Fruit fly (Drosophila melanogaster) whole organism, wandering third instar larva: ENCODE data around the gene CG13694.
A peak's percentile ranks its signal among the peaks of the same experiment; 100 is the strongest.

Source experiments
- Abd-B ChIP-seq: fragments of >200 bp; optimal IDR thresholded peaks from 2 replicates; lab custom pipeline; 2017; ENCODE audit warnings: missing biosample characterization, missing genetic modification characterization
- CG32264 ChIP-seq: fragments of 200-800 bp; sonication (Bioruptor generic); optimal IDR thresholded peaks from 2 replicates; lab custom pipeline; 2016; ENCODE audit warnings: missing biosample characterization, missing genetic modification characterization
- CG9705 ChIP-seq: fragments of 200-800 bp; sonication (Bioruptor generic); optimal IDR thresholded peaks from 2 replicates; lab custom pipeline; 2018; ENCODE audit warnings: missing biosample characterization, mild to moderate bottlenecking, missing genetic modification characterization
- CrebA ChIP-seq: fragments of 200-800 bp; sonication (Bioruptor generic); optimal IDR thresholded peaks from 2 replicates; lab custom pipeline; 2016; ENCODE audit warnings: missing biosample characterization, mild to moderate bottlenecking, missing genetic modification characterization, borderline replicate concordance
- Dfd ChIP-seq: fragments of >200 bp; optimal IDR thresholded peaks from 2 replicates; lab custom pipeline; 2017; ENCODE audit warnings: missing biosample characterization, missing genetic modification characterization
- Dif ChIP-seq: fragments of 200-275, 200-300 bp; sonication (Bioruptor generic); optimal IDR thresholded peaks from 2 replicates; lab custom pipeline; 2018; ENCODE audit warnings: missing biosample characterization, missing genetic modification characterization; ENCODE audit not compliant: partially characterized antibody
- GATAd ChIP-seq: sonication (Bioruptor generic); optimal IDR thresholded peaks from 2 replicates; lab custom pipeline; 2016; ENCODE audit warnings: missing biosample characterization, missing genetic modification characterization
- HLH106 ChIP-seq: fragments of 200-800 bp; optimal IDR thresholded peaks from 3 replicates; lab custom pipeline; 2019; ENCODE audit warnings: missing biosample characterization, mild to moderate bottlenecking, missing genetic modification characterization, moderate library complexity
- Hnf4 ChIP-seq: fragments of 200-800 bp; sonication (Bioruptor generic); optimal IDR thresholded peaks from 2 replicates; lab custom pipeline; 2016; ENCODE audit warnings: missing biosample characterization, mild to moderate bottlenecking, missing genetic modification characterization
- Hr78 ChIP-seq: fragments of >200 bp; optimal IDR thresholded peaks from 2 replicates; lab custom pipeline; 2017; ENCODE audit warnings: missing biosample characterization, missing genetic modification characterization
- Hr83 ChIP-seq: fragments of 200-300 bp; sonication (Bioruptor generic); optimal IDR thresholded peaks from 2 replicates; lab custom pipeline; 2016; ENCODE audit warnings: missing biosample characterization, mild to moderate bottlenecking, missing genetic modification characterization, moderate library complexity; ENCODE audit not compliant: poor library complexity, severe bottlenecking
- Jra ChIP-seq: sonication (Bioruptor generic); optimal IDR thresholded peaks from 2 replicates; lab custom pipeline; 2016; ENCODE audit warnings: missing biosample characterization, missing genetic modification characterization
- Mio ChIP-seq: sonication (Bioruptor generic); optimal IDR thresholded peaks from 2 replicates; lab custom pipeline; 2016; ENCODE audit warnings: missing biosample characterization, missing genetic modification characterization
- Myc ChIP-seq: fragments of >200 bp; optimal IDR thresholded peaks from 2 replicates; lab custom pipeline; 2017
- N ChIP-seq: fragments of >200 bp; optimal IDR thresholded peaks from 2 replicates; lab custom pipeline; 2018; ENCODE audit warnings: missing biosample characterization, missing external identifiers, missing genetic modification characterization
- OdsH ChIP-seq: fragments of 200-800 bp; sonication (Bioruptor generic); optimal IDR thresholded peaks from 2 replicates; lab custom pipeline; 2016; ENCODE audit warnings: missing biosample characterization, mild to moderate bottlenecking, missing genetic modification characterization
- Rel ChIP-seq, 2 experiments: fragments of 200-800 bp; sonication (Bioruptor generic) in 1 of 2; optimal IDR thresholded peaks; 2 replicates in 1 of 2; 3 replicates in 1 of 2; lab custom pipeline; 2016 to 2019; ENCODE audit warnings: mild to moderate bottlenecking in 2 of 2, missing biosample characterization in 2 of 2, missing genetic modification characterization in 2 of 2, moderate library complexity in 1 of 2
- Sp1 ChIP-seq: fragments of 200-800 bp; sonication (Bioruptor generic); optimal IDR thresholded peaks from 3 replicates; lab custom pipeline; 2019; ENCODE audit warnings: missing biosample characterization, mild to moderate bottlenecking, missing genetic modification characterization, moderate library complexity
- Vsx2 ChIP-seq: fragments of 200-300, 225-300 bp; sonication (Bioruptor generic); optimal IDR thresholded peaks from 2 replicates; lab custom pipeline; 2018; ENCODE audit warnings: missing biosample characterization, missing genetic modification characterization; ENCODE audit not compliant: partially characterized antibody
- br ChIP-seq: fragments of 200-800 bp; sonication (Bioruptor generic); optimal IDR thresholded peaks from 2 replicates; lab custom pipeline; 2016; ENCODE audit warnings: missing biosample characterization, missing genetic modification characterization
- brk ChIP-seq: fragments of 200-800 bp; sonication (Bioruptor generic); optimal IDR thresholded peaks from 2 replicates; lab custom pipeline; 2016; ENCODE audit warnings: missing biosample characterization, mild to moderate bottlenecking, missing genetic modification characterization
- dl ChIP-seq, 2 experiments: fragments of 175-275, 200-275 bp in 1 of 2; fragments of 200-275 bp in 1 of 2; sonication (Bioruptor generic); optimal IDR thresholded peaks; lab custom pipeline; 2018; ENCODE audit warnings: mild to moderate bottlenecking in 2 of 2, missing biosample characterization in 2 of 2, missing genetic modification characterization in 2 of 2, moderate library complexity in 2 of 2; ENCODE audit not compliant: partially characterized antibody in 2 of 2, insufficient read depth in 1 of 2
- dmrt93B ChIP-seq: fragments of 200-800 bp; sonication (Bioruptor generic); optimal IDR thresholded peaks from 2 replicates; lab custom pipeline; 2018; ENCODE audit warnings: missing biosample characterization, mild to moderate bottlenecking, missing genetic modification characterization
- dsf ChIP-seq: sonication (Bioruptor generic); optimal IDR thresholded peaks from 2 replicates; lab custom pipeline; 2016; ENCODE audit warnings: missing biosample characterization, missing genetic modification characterization, borderline replicate concordance
- ey ChIP-seq: fragments of 200-800 bp; sonication (Bioruptor generic); optimal IDR thresholded peaks from 2 replicates; lab custom pipeline; 2016; ENCODE audit warnings: missing biosample characterization, missing genetic modification characterization
- foxo ChIP-seq, 2 experiments: fragments of 200-800 bp; sonication (Bioruptor generic); optimal IDR thresholded peaks; 2 replicates in 1 of 2; 3 replicates in 1 of 2; lab custom pipeline; 2016 to 2017; ENCODE audit warnings: missing biosample characterization in 2 of 2, missing genetic modification characterization in 2 of 2
- fru ChIP-seq: fragments of 200-800 bp; sonication (Bioruptor generic); optimal IDR thresholded peaks from 3 replicates; lab custom pipeline; 2016; ENCODE audit warnings: missing biosample characterization, mild to moderate bottlenecking, missing genetic modification characterization
- h ChIP-seq: fragments of 200-800 bp; sonication (Bioruptor generic); optimal IDR thresholded peaks from 3 replicates; lab custom pipeline; 2016; ENCODE audit warnings: missing biosample characterization, mild to moderate bottlenecking, missing genetic modification characterization
- jim ChIP-seq: fragments of 175-275, 200-325 bp; sonication (Bioruptor generic); optimal IDR thresholded peaks from 2 replicates; lab custom pipeline; 2016; ENCODE audit warnings: missing biosample characterization, mild to moderate bottlenecking, missing genetic modification characterization
- lola ChIP-seq: fragments of >200 bp; optimal IDR thresholded peaks from 2 replicates; lab custom pipeline; 2017; ENCODE audit warnings: missing biosample characterization, missing genetic modification characterization
- pan ChIP-seq: fragments of >200 bp; optimal IDR thresholded peaks from 2 replicates; lab custom pipeline; 2017
- psq ChIP-seq: fragments of 200-800 bp; sonication (Bioruptor generic); optimal IDR thresholded peaks from 3 replicates; lab custom pipeline; 2017; ENCODE audit warnings: missing biosample characterization, mild to moderate bottlenecking, missing genetic modification characterization, moderate library complexity
- rgr ChIP-seq: fragments of 200-800 bp; sonication (Bioruptor generic); optimal IDR thresholded peaks from 3 replicates; lab custom pipeline; 2016; ENCODE audit warnings: missing biosample characterization, mild to moderate bottlenecking, missing genetic modification characterization
- sage ChIP-seq: fragments of 200-800 bp; sonication (Bioruptor generic); optimal IDR thresholded peaks from 2 replicates; lab custom pipeline; 2016; ENCODE audit warnings: missing biosample characterization, mild to moderate bottlenecking, missing genetic modification characterization
- sv ChIP-seq: fragments of 200-800 bp; sonication (Bioruptor generic); optimal IDR thresholded peaks from 3 replicates; lab custom pipeline; 2016; ENCODE audit warnings: missing biosample characterization, missing genetic modification characterization
- tai ChIP-seq: sonication (Bioruptor generic); optimal IDR thresholded peaks from 2 replicates; lab custom pipeline; 2016; ENCODE audit warnings: missing biosample characterization, missing genetic modification characterization
- usp ChIP-seq: fragments of >200 bp; optimal IDR thresholded peaks from 2 replicates; lab custom pipeline; 2017; ENCODE audit warnings: missing biosample characterization, missing genetic modification characterization
- woc ChIP-seq: sonication (Bioruptor generic); optimal IDR thresholded peaks from 2 replicates; lab custom pipeline; 2016; ENCODE audit warnings: missing biosample characterization, mild to moderate bottlenecking, missing genetic modification characterization

The CG13694 gene

dm6 chr2L:130691-131090, 14.4 kb upstream of the CG13694 start, which contains the start of gene CG3164:
Gene CG3164 (minus strand): TSS chr2L:130791.
- TF ChIP-seq dl (GFP tag; optimal IDR thresholded peaks at IDR 0.05; lab: Kevin White, UChicago; ENCODE audit: insufficient read depth in 1 of 2, partially characterized antibody in 2 of 2) (no peak), ey (GFP tag; lab: Kevin White, UChicago) (no peak), Vsx2 (no peak), fru (GFP tag; lab: Kevin White, UChicago) (no peak), Dfd (GFP tag; lab: Kevin White, UChicago) (no peak), CG32264 (GFP tag; lab: Kevin White, UChicago) (no peak), foxo (GFP tag; optimal IDR thresholded peaks at IDR 0.05; lab: Kevin White, UChicago) (no peak), Sp1 (GFP tag; lab: Kevin White, UChicago) (no peak), Mio (GFP tag; lab: Kevin White, UChicago) (no peak), brk (GFP tag; lab: Kevin White, UChicago) (no peak), rgr (GFP tag; lab: Kevin White, UChicago) (no peak), CG9705 (no peak), psq (GFP tag; lab: Kevin White, UChicago) (no peak), jim (GFP tag; lab: Kevin White, UChicago) (no peak), OdsH (GFP tag; lab: Kevin White, UChicago) (no peak), N (no peak), br (GFP tag; lab: Kevin White, UChicago) (no peak), woc (GFP tag; lab: Kevin White, UChicago) (no peak), Myc (no peak), Hr78 (GFP tag; lab: Kevin White, UChicago) (no peak)

dm6 chr2L:128977-129941, 13.0 kb upstream of the CG13694 start:
- no peak for TF ChIP-seq Myc
- peak; percentile 45 for TF ChIP-seq Rel (GFP tag; optimal IDR thresholded peaks at IDR 0.05; lab: Kevin White, UChicago)
- TF ChIP-seq Rel (tag; optimal IDR thresholded peaks at IDR 0.05; lab: Kevin White, UChicago), result peak; percentile 78
- peak; percentile 53 for TF ChIP-seq jim (GFP tag; lab: Kevin White, UChicago)
- peak; percentile 95 for TF ChIP-seq Vsx2
- no peak for TF ChIP-seq Hr78 (GFP tag; lab: Kevin White, UChicago)
- no peak for TF ChIP-seq N
- TF ChIP-seq lola (GFP tag; lab: Kevin White, UChicago), result no peak
- TF ChIP-seq CG9705, result no peak
- no peak for TF ChIP-seq Abd-B (GFP tag; lab: Kevin White, UChicago)
- TF ChIP-seq tai (GFP tag; lab: Kevin White, UChicago), result peak; percentile 42
- no peak for TF ChIP-seq woc (GFP tag; lab: Kevin White, UChicago)
- peak; percentile 10 for TF ChIP-seq ey (GFP tag; lab: Kevin White, UChicago)
- TF ChIP-seq psq (GFP tag; lab: Kevin White, UChicago), result peak; percentile 19
- TF ChIP-seq Dif, result peak; percentile 97
- TF ChIP-seq Sp1 (GFP tag; lab: Kevin White, UChicago), result peak; percentile 71
- TF ChIP-seq sv, result no peak
- TF ChIP-seq usp (GFP tag; lab: Kevin White, UChicago), result no peak
- no peak for TF ChIP-seq CrebA (GFP tag; lab: Kevin White, UChicago)
- no peak for TF ChIP-seq dsf
- TF ChIP-seq foxo (GFP tag; optimal IDR thresholded peaks at IDR 0.05; lab: Kevin White, UChicago), result peak; percentile 50
- TF ChIP-seq dmrt93B (GFP tag; lab: Kevin White, UChicago), result no peak
- peak; percentile 69 for TF ChIP-seq fru (GFP tag; lab: Kevin White, UChicago)
- peak; percentile 24 for TF ChIP-seq CG32264 (GFP tag; lab: Kevin White, UChicago)
- TF ChIP-seq sage (GFP tag; lab: Kevin White, UChicago), result no peak
- peak; percentile 87 for TF ChIP-seq Jra (GFP tag; lab: Kevin White, UChicago)
- TF ChIP-seq Dfd (GFP tag; lab: Kevin White, UChicago), result no peak
- TF ChIP-seq brk (GFP tag; lab: Kevin White, UChicago), result peak; percentile 58
- TF ChIP-seq br (GFP tag; lab: Kevin White, UChicago), result peak; percentile 77
- no peak for TF ChIP-seq pan (lab: Kevin White, UChicago)
- TF ChIP-seq Mio (GFP tag; lab: Kevin White, UChicago), result no peak
- no peak for TF ChIP-seq GATAd
- TF ChIP-seq OdsH (GFP tag; lab: Kevin White, UChicago), result peak; percentile 51
- TF ChIP-seq dl (GFP tag; optimal IDR thresholded peaks at IDR 0.05; lab: Kevin White, UChicago; ENCODE audit: insufficient read depth in 1 of 2, partially characterized antibody in 2 of 2), result peak; percentile 46 to 92
- peak; percentile 94 for TF ChIP-seq Hr83 (GFP tag; lab: Kevin White, UChicago)
- peak; percentile 72 for TF ChIP-seq rgr (GFP tag; lab: Kevin White, UChicago)
- TF ChIP-seq h, result peak; percentile 88
- TF ChIP-seq HLH106, result peak; percentile 39
- peak; percentile 90 for TF ChIP-seq Hnf4 (GFP tag; lab: Kevin White, UChicago)
